Worm (Caenorhabditis elegans) whole organism, young adult: Measurements from ENCODE around the gene clec-2.

Source experiments
- B0261.1 ChIP-seq: sonication (generic microtip); optimal IDR thresholded peaks from 2 replicates; lab custom pipeline; 2016; ENCODE audit warnings: mild to moderate bottlenecking, missing genetic modification characterization, moderate library complexity, missing compliant biosample characterization
- K11D2.4 ChIP-seq: fragments of 200-800 bp; sonication (Bioruptor generic); IDR thresholded peaks from 2 replicates; pipeline ENCODE4 v1.3.6; 2022; ENCODE audit warnings: missing genetic modification reagents, missing genetic modification characterization, missing compliant biosample characterization
- T07F8.4 ChIP-seq: sonication (generic microtip); optimal IDR thresholded peaks from 2 replicates; lab custom pipeline; 2016; ENCODE audit warnings: mild to moderate bottlenecking, missing genetic modification characterization, moderate library complexity, missing compliant biosample characterization
- ama-1 ChIP-seq, 3 experiments: fragments of 150-350 bp in 1 of 3; sonication (generic microtip) in 2 of 3; optimal IDR thresholded peaks; 2 replicates each; lab custom pipeline; 2014 to 2018; ENCODE audit warnings: missing biosample characterization in 2 of 3, missing genetic modification characterization in 2 of 3, missing genetic modification reagents in 2 of 3
- attf-5 ChIP-seq: fragments of 200-800 bp; sonication (Bioruptor generic); optimal IDR thresholded peaks from 2 replicates; lab custom pipeline; 2018; ENCODE audit warnings: mild to moderate bottlenecking, missing genetic modification characterization, missing compliant biosample characterization
- die-1 ChIP-seq: sonication (generic microtip); optimal IDR thresholded peaks from 2 replicates; lab custom pipeline; 2016; ENCODE audit warnings: missing genotype, mild to moderate bottlenecking, missing genetic modification characterization, missing compliant biosample characterization
- egl-18 ChIP-seq: fragments of 200-800 bp; sonication (Bioruptor generic); IDR thresholded peaks from 2 replicates; pipeline ENCODE4 v1.3.6; 2022; ENCODE audit warnings: missing genetic modification reagents, missing genetic modification characterization, missing compliant biosample characterization
- mcd-1 ChIP-seq: fragments of 200-800 bp; sonication (Bioruptor generic); IDR thresholded peaks from 2 replicates; pipeline ENCODE4 v1.3.6; 2022; ENCODE audit warnings: missing genetic modification reagents, missing genetic modification characterization, missing compliant biosample characterization
- ztf-25 ChIP-seq: fragments of 200-800 bp; sonication (Bioruptor generic); IDR thresholded peaks from 2 replicates; pipeline ENCODE4 v1.3.6; 2022; ENCODE audit warnings: missing genetic modification reagents, missing genetic modification characterization, missing compliant biosample characterization

- no peak for TF ChIP-seq T07F8.4 (tag; lab: Kevin White, UChicago)
- TF ChIP-seq K11D2.4 (GFP tag; lab: Robert Waterston, UW): no peak
- no peak for TF ChIP-seq mcd-1 (GFP tag; lab: Robert Waterston, UW)
- no peak for TF ChIP-seq egl-18 (GFP tag; lab: Robert Waterston, UW)
- TF ChIP-seq attf-5 (GFP tag; lab: Kevin White, UChicago): no peak
- TF ChIP-seq ztf-25 (GFP tag; lab: Robert Waterston, UW): no peak
- TF ChIP-seq B0261.1 (tag; lab: Kevin White, UChicago): no peak
- TF ChIP-seq ama-1 (optimal IDR thresholded peaks at IDR 0.05; lab: Kevin White, UChicago): no peak
- no peak for TF ChIP-seq ama-1 (GFP tag; optimal IDR thresholded peaks at IDR 0.05; lab: Kevin White, UChicago)
- no peak for TF ChIP-seq die-1 (tag; lab: Kevin White, UChicago)
These were observed 48.0 kb upstream of the clec-2 start, which contains the start of gene Y25C1A.7 for ce11 chrII:3071012-3071749.
